Worm (Caenorhabditis elegans) whole organism, L4 larva: Measurements from ENCODE around the gene metl-6.

Experiments
- F10B5.3 ChIP-seq: sonication (generic microtip); optimal IDR thresholded peaks from 2 replicates; lab custom pipeline; 2016; ENCODE audit warnings: mild to moderate bottlenecking, missing genetic modification characterization, missing compliant biosample characterization
- F26F4.8 ChIP-seq: fragments of 200-800 bp; sonication (Bioruptor generic); conservative IDR thresholded peaks from 2 replicates; pipeline ENCODE4 v1.3.6; 2022; ENCODE audit warnings: missing genetic modification characterization, missing compliant biosample characterization
- R02D3.7 ChIP-seq: fragments of 150-350 bp; sonication (generic microtip); optimal IDR thresholded peaks from 3 replicates; lab custom pipeline; 2014; ENCODE audit warnings: missing biosample characterization, missing genetic modification characterization
- T26A8.4 ChIP-seq: fragments of 200-800 bp; sonication (Bioruptor generic); IDR thresholded peaks from 2 replicates; pipeline ENCODE4 v1.3.6; 2022; ENCODE audit warnings: missing genetic modification characterization, missing compliant biosample characterization
- Y5F2A.4 ChIP-seq: fragments of 200-800 bp; sonication (Bioruptor generic); optimal IDR thresholded peaks from 2 replicates; lab custom pipeline; 2018; ENCODE audit warnings: mild to moderate bottlenecking, missing genetic modification characterization, missing compliant biosample characterization
- Y75B8A.6 ChIP-seq: fragments of 200-800 bp; sonication (Bioruptor generic); IDR thresholded peaks from 2 replicates; pipeline ENCODE4 v1.3.6; 2022; ENCODE audit warnings: missing genetic modification reagents, missing genetic modification characterization, missing compliant biosample characterization
- aha-1 ChIP-seq: fragments of 150-350 bp; peaks from one replicate; lab custom pipeline; 2014; ENCODE audit warnings: missing biosample characterization, missing genetic modification characterization
- ceh-20 ChIP-seq: fragments of 200-800 bp; sonication (Bioruptor generic); IDR thresholded peaks from 2 replicates; pipeline ENCODE4 v1.3.6; 2022; ENCODE audit warnings: missing genetic modification reagents, missing genetic modification characterization, missing compliant biosample characterization
- ceh-32 ChIP-seq: sonication (generic microtip); optimal IDR thresholded peaks from 2 replicates; lab custom pipeline; 2016; ENCODE audit warnings: mild to moderate bottlenecking, missing genetic modification characterization, missing compliant biosample characterization; ENCODE audit not compliant: poor library complexity
- ceh-44 ChIP-seq: fragments of 200-800 bp; sonication (Bioruptor generic); IDR thresholded peaks from 2 replicates; pipeline ENCODE4 v1.3.6; 2022; ENCODE audit warnings: missing genetic modification reagents, missing genetic modification characterization, missing compliant biosample characterization
- cey-2 ChIP-seq: sonication (generic microtip); optimal IDR thresholded peaks from 3 replicates; lab custom pipeline; 2017; ENCODE audit warnings: missing genetic modification characterization, mild to moderate bottlenecking, missing compliant biosample characterization, antibody characterized with exemption, borderline replicate concordance; ENCODE audit not compliant: insufficient read depth
- daf-16 ChIP-seq, 3 experiments: sonication (generic microtip); optimal IDR thresholded peaks; 2 replicates each; lab custom pipeline; 2016 to 2017; ENCODE audit warnings: missing genetic modification characterization in 3 of 3, missing genetic modification reagents in 3 of 3, mild to moderate bottlenecking in 2 of 3, missing compliant biosample characterization in 2 of 3, missing biosample characterization in 1 of 3, moderate library complexity in 1 of 3
- daf-19 ChIP-seq: fragments of 200-800 bp; sonication (Bioruptor generic); conservative IDR thresholded peaks from 2 replicates; pipeline ENCODE4 v1.3.6; 2022; ENCODE audit warnings: missing genetic modification characterization, missing compliant biosample characterization
- dmd-6 ChIP-seq: fragments of 200-800 bp; sonication (Bioruptor generic); IDR thresholded peaks from 2 replicates; pipeline ENCODE4 v1.3.6; 2022; ENCODE audit warnings: missing genetic modification reagents, missing genetic modification characterization, missing compliant biosample characterization
- dpl-1 ChIP-seq: fragments of 150-350 bp; optimal IDR thresholded peaks from 2 replicates; lab custom pipeline; 2014; ENCODE audit warnings: missing biosample characterization, missing genetic modification reagents, missing genetic modification characterization
- duxl-1 ChIP-seq: sonication (generic microtip); optimal IDR thresholded peaks from 2 replicates; lab custom pipeline; 2016; ENCODE audit warnings: mild to moderate bottlenecking, missing genetic modification characterization, moderate library complexity, missing compliant biosample characterization; ENCODE audit not compliant: poor library complexity
- dve-1 ChIP-seq: sonication (generic microtip); optimal IDR thresholded peaks from 2 replicates; lab custom pipeline; 2017; ENCODE audit warnings: antibody characterized with exemption, mild to moderate bottlenecking, missing genetic modification characterization, missing compliant biosample characterization; ENCODE audit not compliant: insufficient read depth
- egl-27 ChIP-seq: sonication (generic microtip); optimal IDR thresholded peaks from 3 replicates; lab custom pipeline; 2017; ENCODE audit warnings: missing biosample characterization, missing genetic modification reagents, missing genetic modification characterization
- egl-43 ChIP-seq: fragments of 200-800 bp; sonication (Bioruptor generic); IDR thresholded peaks from 2 replicates; pipeline ENCODE4 v1.3.6; 2022; ENCODE audit warnings: missing genetic modification reagents, missing genetic modification characterization, missing compliant biosample characterization
- gei-8 ChIP-seq: fragments of 200-800 bp; sonication (Bioruptor generic); optimal IDR thresholded peaks from 2 replicates; lab custom pipeline; 2018; ENCODE audit warnings: mild to moderate bottlenecking, missing genetic modification characterization, missing compliant biosample characterization
- hif-1 ChIP-seq, 2 experiments: sonication (generic microtip); optimal IDR thresholded peaks; 2 replicates each; lab custom pipeline; 2016 to 2017; ENCODE audit warnings: missing compliant biosample characterization in 2 of 2, missing genetic modification characterization in 2 of 2, missing genetic modification reagents in 2 of 2, missing genotype in 2 of 2, mild to moderate bottlenecking in 1 of 2
- hlh-11 ChIP-seq: fragments of 200-800 bp; sonication (Bioruptor generic); optimal IDR thresholded peaks from 2 replicates; lab custom pipeline; 2018; ENCODE audit warnings: mild to moderate bottlenecking, missing genetic modification characterization, missing compliant biosample characterization
- hlh-30 ChIP-seq: sonication (generic microtip); optimal IDR thresholded peaks from 2 replicates; lab custom pipeline; 2017; ENCODE audit warnings: antibody characterized with exemption, mild to moderate bottlenecking, missing genetic modification characterization, missing compliant biosample characterization; ENCODE audit not compliant: insufficient read depth
- hmg-1.1 ChIP-seq: fragments of 200-800 bp; sonication (Bioruptor generic); IDR thresholded peaks from 2 replicates; pipeline ENCODE4 v1.3.6; 2022; ENCODE audit warnings: missing genetic modification reagents, missing genetic modification characterization, missing compliant biosample characterization
- lin-13 ChIP-seq: fragments of 150-350 bp; optimal IDR thresholded peaks from 2 replicates; lab custom pipeline; 2014; ENCODE audit warnings: missing biosample characterization, missing genetic modification reagents, missing genetic modification characterization
- lin-15B ChIP-seq: fragments of 150-350 bp; sonication (generic microtip); optimal IDR thresholded peaks from 3 replicates; lab custom pipeline; 2014; ENCODE audit warnings: missing biosample characterization, missing genetic modification characterization
- lin-38 ChIP-seq: fragments of 200-800 bp; sonication (Bioruptor generic); IDR thresholded peaks from 2 replicates; pipeline ENCODE4 v1.3.6; 2022; ENCODE audit warnings: missing genetic modification reagents, missing genetic modification characterization, missing compliant biosample characterization
- lsy-2 ChIP-seq, 2 experiments: fragments of 150-350 bp in 1 of 2; sonication (generic microtip) in 1 of 2; optimal IDR thresholded peaks; 2 replicates each; lab custom pipeline; 2014 to 2017; ENCODE audit warnings: missing biosample characterization in 2 of 2, missing genetic modification characterization in 2 of 2
- mep-1 ChIP-seq: fragments of 150-350 bp; sonication (generic microtip); optimal IDR thresholded peaks from 3 replicates; lab custom pipeline; 2014; ENCODE audit warnings: missing biosample characterization, missing genetic modification characterization
- mes-2 ChIP-seq: sonication (generic microtip); optimal IDR thresholded peaks from 2 replicates; lab custom pipeline; 2016; ENCODE audit warnings: missing genotype, mild to moderate bottlenecking, missing genetic modification characterization, missing compliant biosample characterization; ENCODE audit not compliant: poor library complexity, severe bottlenecking
- mxl-3 ChIP-seq: fragments of 200-800 bp; sonication (Bioruptor generic); optimal IDR thresholded peaks from 2 replicates; lab custom pipeline; 2018; ENCODE audit warnings: mild to moderate bottlenecking, missing genetic modification characterization, missing compliant biosample characterization
- nhr-102 ChIP-seq: sonication (generic microtip); optimal IDR thresholded peaks from 2 replicates; lab custom pipeline; 2016; ENCODE audit warnings: mild to moderate bottlenecking, missing genetic modification characterization, moderate library complexity, missing compliant biosample characterization
- nhr-111 ChIP-seq: fragments of 200-800 bp; sonication (Bioruptor generic); optimal IDR thresholded peaks from 2 replicates; lab custom pipeline; 2018; ENCODE audit warnings: mild to moderate bottlenecking, missing genetic modification characterization, missing compliant biosample characterization
- nhr-28 ChIP-seq: fragments of 150-350 bp; optimal IDR thresholded peaks from 2 replicates; lab custom pipeline; 2014; ENCODE audit warnings: missing biosample characterization, missing genetic modification characterization
- nhr-42 ChIP-seq: fragments of 200-800 bp; sonication (Bioruptor generic); IDR thresholded peaks from 2 replicates; pipeline ENCODE4 v1.3.6; 2022; ENCODE audit warnings: missing genetic modification characterization, missing compliant biosample characterization
- nhr-6 ChIP-seq: fragments of 150-350 bp; optimal IDR thresholded peaks from 2 replicates; lab custom pipeline; 2014; ENCODE audit warnings: missing biosample characterization, missing genetic modification characterization
- nhr-77 ChIP-seq: fragments of 150-350 bp; optimal IDR thresholded peaks from 2 replicates; lab custom pipeline; 2014; ENCODE audit warnings: missing biosample characterization, missing genetic modification characterization
- pha-4 ChIP-seq, 2 experiments: fragments of 150-350 bp in 1 of 2; fragments of 200-800 bp in 1 of 2; sonication (Bioruptor generic) in 1 of 2; IDR thresholded peaks in 1 of 2; optimal IDR thresholded peaks in 1 of 2; 2 replicates each; pipeline versions ENCODE4 v1.3.6 to Lab custom; 2014 to 2022; ENCODE audit warnings: missing genetic modification characterization in 2 of 2, missing genetic modification reagents in 2 of 2, missing biosample characterization in 1 of 2, missing compliant biosample characterization in 1 of 2
- rbr-2 ChIP-seq: sonication (generic microtip); optimal IDR thresholded peaks from 2 replicates; lab custom pipeline; 2016; ENCODE audit warnings: missing genotype, missing genetic modification characterization, missing compliant biosample characterization
- saeg-2 ChIP-seq: fragments of 200-800 bp; sonication (Bioruptor generic); IDR thresholded peaks from 2 replicates; pipeline ENCODE4 v1.3.6; 2022; ENCODE audit warnings: missing genetic modification reagents, missing genetic modification characterization, missing compliant biosample characterization
- snpc-1.2 ChIP-seq: fragments of 200-800 bp; sonication (Bioruptor generic); IDR thresholded peaks from 2 replicates; pipeline ENCODE4 v1.3.6; 2022; ENCODE audit warnings: missing genetic modification reagents, missing genetic modification characterization, missing compliant biosample characterization
- snpc-4 ChIP-seq: fragments of 150-350 bp; optimal IDR thresholded peaks from 2 replicates; lab custom pipeline; 2014; ENCODE audit warnings: missing biosample characterization, missing genetic modification characterization
- spr-1 ChIP-seq: sonication (generic microtip); optimal IDR thresholded peaks from 2 replicates; lab custom pipeline; 2016; ENCODE audit warnings: mild to moderate bottlenecking, missing genetic modification characterization, missing compliant biosample characterization
- tag-97 ChIP-seq: fragments of 200-800 bp; sonication (Bioruptor generic); IDR thresholded peaks from 2 replicates; pipeline ENCODE4 v1.3.6; 2022; ENCODE audit warnings: missing genetic modification characterization, missing compliant biosample characterization
- unc-130 ChIP-seq: sonication (generic microtip); optimal IDR thresholded peaks from 2 replicates; lab custom pipeline; 2016; ENCODE audit warnings: missing genetic modification reagents, missing genetic modification characterization, missing compliant biosample characterization
- vab-7 ChIP-seq: fragments of 200-800 bp; sonication (Bioruptor generic); IDR thresholded peaks from 2 replicates; pipeline ENCODE4 v1.3.6; 2022; ENCODE audit warnings: missing genetic modification reagents, missing genetic modification characterization, missing compliant biosample characterization
- zfp-2 ChIP-seq: sonication (generic microtip); optimal IDR thresholded peaks from 2 replicates; lab custom pipeline; 2016; ENCODE audit warnings: mild to moderate bottlenecking, missing genetic modification characterization, missing compliant biosample characterization
- zip-11 ChIP-seq: fragments of 200-800 bp; sonication (Bioruptor generic); IDR thresholded peaks from 2 replicates; pipeline ENCODE4 v1.3.6; 2022; ENCODE audit warnings: missing genetic modification characterization, missing compliant biosample characterization
- ztf-7 ChIP-seq: fragments of 150-350 bp; optimal IDR thresholded peaks from 2 replicates; lab custom pipeline; 2014; ENCODE audit warnings: missing biosample characterization, missing genetic modification characterization

metl-6 gene

ce11 chrIII:3916624-3917023 is 4.9 kb downstream of the metl-6 start, which contains the start of gene ccdc-47:
ccdc-47 (plus strand) TSS chrIII:3916967.
- no peak for TF ChIP-seq ceh-32 (tag; lab: Kevin White, UChicago)
- peak; percentile 46 for TF ChIP-seq lin-13 (GFP tag; lab: Kevin White, UChicago)
- TF ChIP-seq ztf-7 (tag; lab: Kevin White, UChicago), result peak; percentile 44
- 0 out of 2 replicates have a peak, but pooled peaks have one; percentile 25 for TF ChIP-seq dmd-6 (GFP tag; lab: Robert Waterston, UW)
- peak; percentile 77 for TF ChIP-seq T26A8.4
- TF ChIP-seq lin-38 (GFP tag; lab: Robert Waterston, UW), result peak; percentile 61
- peak; percentile 75 for TF ChIP-seq mep-1
- no peak for TF ChIP-seq saeg-2 (GFP tag; lab: Robert Waterston, UW)
- TF ChIP-seq hmg-1.1 (GFP tag; lab: Robert Waterston, UW), result peak; percentile 56; the same call in 1 of the 2 replicates
- TF ChIP-seq rbr-2 (tag; lab: Kevin White, UChicago), result peak; percentile 12
- peak; percentile 28 for TF ChIP-seq hlh-11 (tag; lab: Kevin White, UChicago)
- no peak for TF ChIP-seq ceh-44 (GFP tag; lab: Robert Waterston, UW)
- TF ChIP-seq F10B5.3 (tag; lab: Kevin White, UChicago), result no peak
- 0 out of 2 replicates have a peak, but pooled peaks have one; percentile 42 for TF ChIP-seq vab-7 (GFP tag; lab: Robert Waterston, UW)
- TF ChIP-seq aha-1, result peak; percentile 93
- peak; percentile 93 for TF ChIP-seq mes-2 (tag; lab: Kevin White, UChicago)
- TF ChIP-seq hif-1 (tag; optimal IDR thresholded peaks at IDR 0.05; lab: Kevin White, UChicago), result peak in 1 of 2 experiments; percentile 74
- no peak for TF ChIP-seq snpc-4 (tag; lab: Kevin White, UChicago)
- peak; percentile 6 for TF ChIP-seq hlh-30 (tag; lab: Kevin White, UChicago)
- TF ChIP-seq daf-16 (GFP tag; optimal IDR thresholded peaks at IDR 0.05; lab: Kevin White, UChicago), result no peak
- TF ChIP-seq daf-16 (tag; optimal IDR thresholded peaks at IDR 0.05; lab: Kevin White, UChicago), result peak; percentile 47
- no peak for TF ChIP-seq zip-11 (GFP tag; lab: Robert Waterston, UW)
- TF ChIP-seq spr-1 (tag; lab: Kevin White, UChicago), result peak; percentile 34
- TF ChIP-seq nhr-28 (tag; lab: Kevin White, UChicago), result peak; percentile 10
- TF ChIP-seq snpc-1.2, result 0 out of 2 replicates have a peak, but pooled peaks have one; percentile 14
- TF ChIP-seq duxl-1 (tag; lab: Kevin White, UChicago), result peak; percentile 67
- no peak for TF ChIP-seq egl-27
- TF ChIP-seq lsy-2 (tag; optimal IDR thresholded peaks at IDR 0.05; lab: Kevin White, UChicago), result peak in 1 of 2 experiments; percentile 79
- peak; percentile 37; the same call in 1 of the 2 replicates for TF ChIP-seq pha-4 (GFP tag; IDR thresholded peaks at IDR 0.05; lab: Robert Waterston, UW)
- TF ChIP-seq pha-4 (tag; optimal IDR thresholded peaks at IDR 0.05; lab: Kevin White, UChicago), result no peak
- 0 out of 2 replicates have a peak, but pooled peaks have one; percentile 48 for TF ChIP-seq nhr-42 (GFP tag; lab: Robert Waterston, UW)
- TF ChIP-seq dve-1 (tag; lab: Kevin White, UChicago), result peak; percentile 59
- no peak for TF ChIP-seq zfp-2
- no peak for TF ChIP-seq nhr-102
- TF ChIP-seq dpl-1 (GFP tag; lab: Kevin White, UChicago), result peak; percentile 85
- TF ChIP-seq nhr-6, result peak; percentile 67
- TF ChIP-seq unc-130 (GFP tag; lab: Kevin White, UChicago), result peak; percentile 60
- TF ChIP-seq gei-8 (GFP tag; lab: Kevin White, UChicago), result no peak
- peak; percentile 21 for TF ChIP-seq mxl-3 (GFP tag; lab: Kevin White, UChicago)
- 0 out of 2 replicates have a peak, but pooled peaks have one; percentile 47 for TF ChIP-seq egl-43

- TF ChIP-seq ceh-20 (GFP tag; lab: Robert Waterston, UW) (no peak), cey-2 (tag; lab: Kevin White, UChicago) (no peak), hif-1 (tag; optimal IDR thresholded peaks at IDR 0.05; lab: Kevin White, UChicago) (no peak), nhr-77 (tag; lab: Kevin White, UChicago) (no peak), ceh-32 (tag; lab: Kevin White, UChicago) (no peak), Y75B8A.6 (GFP tag; lab: Robert Waterston, UW) (no peak), mep-1 (peak; percentile 30), daf-19 (GFP tag; lab: Robert Waterston, UW) (no peak), lin-15B (tag; lab: Kevin White, UChicago) (no peak), nhr-111 (GFP tag; lab: Kevin White, UChicago) (no peak), Y5F2A.4 (no peak), F26F4.8 (GFP tag; lab: Robert Waterston, UW) (no peak), aha-1 (peak; percentile 89), tag-97 (GFP tag; lab: Robert Waterston, UW) (no peak), R02D3.7 (no peak)
These were observed 5.8 kb downstream of the metl-6 start for ce11 chrIII:3915705-3916104.
